Fruit fly (Drosophila melanogaster): ENCODE measurements around the gene CG6321.

dm6 chr3L:11069764-11070163, 8.7 kb upstream of the CG6321 start, which contains the start of gene CG6310:
- TF ChIP-seq CG13204 (GFP tag; optimal IDR thresholded peaks at IDR 0.05), result no peak
- no peak for TF ChIP-seq CG4496 (GFP tag; IDR thresholded peaks at IDR 0.05)
- no peak for TF ChIP-seq fd96Ca (GFP tag; IDR thresholded peaks at IDR 0.05)
